Fruit fly (Drosophila melanogaster) whole organism: ENCODE measurements around the gene CG4281.
A peak's percentile ranks its signal among the peaks of the same experiment; 100 is the strongest.

Experiments
- CG8478 ChIP-seq: fragments of >200 bp; optimal IDR thresholded peaks from 2 replicates; lab custom pipeline; 2018; ENCODE audit warnings: inconsistent platforms
- Dll ChIP-seq: fragments of >200 bp; optimal IDR thresholded peaks from 2 replicates; lab custom pipeline; 2017
- EcR ChIP-seq, 2 experiments: fragments of >200 bp; optimal IDR thresholded peaks; 2 replicates each; lab custom pipeline; 2017; ENCODE audit warnings: missing biosample characterization in 2 of 2, missing genetic modification characterization in 2 of 2, missing genetic modification reagents in 2 of 2
- pan ChIP-seq: fragments of >200 bp; optimal IDR thresholded peaks from 2 replicates; lab custom pipeline; 2017
- psq ChIP-seq: fragments of >200 bp; optimal IDR thresholded peaks from 2 replicates; lab custom pipeline; 2017
- usp ChIP-seq: fragments of >200 bp; optimal IDR thresholded peaks from 2 replicates; lab custom pipeline; 2017; ENCODE audit warnings: missing biosample characterization, missing genetic modification characterization, mixed read lengths

CG4281 gene

DNA sequence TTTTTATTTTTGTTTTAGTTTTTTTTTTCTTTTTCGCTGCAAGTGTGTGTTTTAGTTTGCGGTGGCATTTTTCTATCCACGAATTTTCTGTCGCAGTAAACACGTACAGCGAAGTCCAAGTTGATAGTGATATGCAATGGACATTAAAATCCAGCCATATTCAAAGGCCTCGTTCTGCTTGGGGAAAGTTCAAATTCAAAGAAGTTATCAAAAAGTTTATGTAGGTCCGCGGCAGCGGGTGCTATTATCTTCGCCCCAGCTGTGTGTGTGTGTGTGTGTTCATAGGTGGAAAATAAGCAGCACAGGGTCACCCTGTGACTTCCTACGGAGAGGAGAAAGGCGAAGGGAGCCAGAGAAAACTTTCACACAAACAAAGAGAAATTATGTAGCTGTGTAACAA, 22.6 kb upstream of the CG4281 start:
- TF ChIP-seq Dll (no peak), psq (lab: Kevin White, UChicago) (no peak), EcR (GFP tag; optimal IDR thresholded peaks at IDR 0.05; lab: Kevin White, UChicago) (no peak), usp (no peak), pan (no peak), CG8478 (lab: Kevin White, UChicago) (no peak)

DNA sequence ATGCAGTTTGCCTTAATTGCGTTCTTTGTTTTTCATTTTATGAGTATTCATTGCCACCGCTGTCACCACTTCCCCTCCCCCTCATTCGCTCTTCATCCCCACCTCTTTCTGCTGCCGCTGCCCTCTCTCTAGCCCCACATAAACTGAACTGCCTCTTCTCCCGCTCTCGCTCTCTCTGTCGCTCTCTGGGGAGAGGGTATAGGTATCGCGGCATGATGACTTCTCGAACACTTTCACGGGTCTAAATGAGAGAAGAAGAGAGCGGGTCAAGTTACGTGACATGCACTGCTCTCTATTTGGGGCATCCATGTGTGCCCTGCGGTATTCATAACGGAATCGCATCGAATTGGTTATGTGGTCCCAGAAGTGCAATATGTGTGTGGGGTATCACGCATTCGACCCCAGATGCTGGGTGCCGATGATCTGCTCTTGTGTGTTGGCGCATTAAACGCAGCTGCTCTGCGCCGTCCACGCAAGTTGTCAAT, 18.8 kb upstream of the CG4281 start:
- TF ChIP-seq CG8478 (lab: Kevin White, UChicago), result no peak
- peak; percentile 76 for TF ChIP-seq Dll
- peak; percentile 96 for TF ChIP-seq pan
- TF ChIP-seq psq (lab: Kevin White, UChicago), result no peak

- TF ChIP-seq CG8478 (lab: Kevin White, UChicago), result no peak
- no peak for TF ChIP-seq pan
- no peak for TF ChIP-seq Dll
- no peak for TF ChIP-seq EcR (GFP tag; optimal IDR thresholded peaks at IDR 0.05; lab: Kevin White, UChicago)
- no peak for TF ChIP-seq psq (lab: Kevin White, UChicago)
Measured at dm6 chrX:2083109-2083508, 18.2 kb upstream of the CG4281 start.

DNA sequence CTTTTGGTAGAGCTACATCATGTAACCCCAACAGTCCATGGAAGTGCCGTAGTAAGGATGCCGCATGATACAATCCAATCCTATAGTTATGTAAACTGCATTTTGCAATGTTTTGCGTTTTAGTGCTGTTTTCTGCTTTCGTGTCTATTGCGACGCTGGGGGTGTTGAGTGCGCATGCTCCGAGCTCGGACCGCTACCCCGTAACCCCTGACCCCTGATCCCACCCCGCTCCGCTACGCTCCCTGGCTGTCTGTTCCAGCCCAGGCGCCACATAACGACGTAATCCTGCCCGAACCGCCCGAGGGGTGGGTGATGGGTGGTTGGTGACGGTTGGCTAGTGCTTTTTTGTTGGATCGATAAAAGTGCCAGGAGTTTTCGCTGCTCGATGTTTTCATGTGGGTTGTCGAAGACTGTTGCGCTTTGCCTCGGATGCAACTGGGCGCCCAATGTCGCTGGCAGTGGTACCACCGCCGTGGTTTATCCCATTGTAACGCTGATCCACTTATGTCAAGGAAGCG, 17.0 kb upstream of the CG4281 start:
- TF ChIP-seq CG8478 (lab: Kevin White, UChicago) (no peak), usp (no peak)

DNA sequence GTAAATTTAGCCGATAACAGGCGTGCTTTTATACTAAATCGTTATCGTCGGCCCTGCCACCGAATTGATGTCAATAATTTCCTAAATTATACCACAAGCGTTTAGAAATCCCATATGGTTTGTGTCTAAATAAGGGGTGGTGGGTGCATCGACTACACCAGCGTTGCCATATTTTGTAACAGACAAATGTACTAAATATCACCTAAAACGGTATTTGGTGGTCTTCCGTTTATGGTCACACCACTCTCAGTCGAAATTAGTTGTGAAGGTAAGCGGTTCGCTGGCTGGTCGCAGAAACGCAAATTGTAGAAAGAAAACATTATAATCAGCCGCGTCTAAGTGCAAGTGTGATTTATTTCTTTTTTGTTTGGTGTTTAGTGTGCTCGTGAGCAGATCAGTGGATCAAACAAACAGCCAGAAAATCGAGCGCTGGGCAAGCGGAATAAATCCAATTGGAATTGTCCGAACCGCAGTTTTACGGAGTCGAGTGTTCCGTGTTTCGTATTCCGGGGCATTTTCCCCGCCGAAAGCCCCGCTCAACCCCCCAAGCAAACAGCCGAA, 15.5 kb upstream of the CG4281 start, which contains the start of the genes CG16903 and Unc-76:
CG16903 (minus strand) TSS at position 39 of the 561 bp plus-strand sequence.
Unc-76 (plus strand) TSS at position 244 of the 561 bp plus-strand sequence.
- TF ChIP-seq psq (lab: Kevin White, UChicago) (no peak), EcR (GFP tag; optimal IDR thresholded peaks at IDR 0.05; lab: Kevin White, UChicago) (no peak), CG8478 (lab: Kevin White, UChicago) (no peak), usp (no peak), Dll (no peak), pan (no peak)

DNA sequence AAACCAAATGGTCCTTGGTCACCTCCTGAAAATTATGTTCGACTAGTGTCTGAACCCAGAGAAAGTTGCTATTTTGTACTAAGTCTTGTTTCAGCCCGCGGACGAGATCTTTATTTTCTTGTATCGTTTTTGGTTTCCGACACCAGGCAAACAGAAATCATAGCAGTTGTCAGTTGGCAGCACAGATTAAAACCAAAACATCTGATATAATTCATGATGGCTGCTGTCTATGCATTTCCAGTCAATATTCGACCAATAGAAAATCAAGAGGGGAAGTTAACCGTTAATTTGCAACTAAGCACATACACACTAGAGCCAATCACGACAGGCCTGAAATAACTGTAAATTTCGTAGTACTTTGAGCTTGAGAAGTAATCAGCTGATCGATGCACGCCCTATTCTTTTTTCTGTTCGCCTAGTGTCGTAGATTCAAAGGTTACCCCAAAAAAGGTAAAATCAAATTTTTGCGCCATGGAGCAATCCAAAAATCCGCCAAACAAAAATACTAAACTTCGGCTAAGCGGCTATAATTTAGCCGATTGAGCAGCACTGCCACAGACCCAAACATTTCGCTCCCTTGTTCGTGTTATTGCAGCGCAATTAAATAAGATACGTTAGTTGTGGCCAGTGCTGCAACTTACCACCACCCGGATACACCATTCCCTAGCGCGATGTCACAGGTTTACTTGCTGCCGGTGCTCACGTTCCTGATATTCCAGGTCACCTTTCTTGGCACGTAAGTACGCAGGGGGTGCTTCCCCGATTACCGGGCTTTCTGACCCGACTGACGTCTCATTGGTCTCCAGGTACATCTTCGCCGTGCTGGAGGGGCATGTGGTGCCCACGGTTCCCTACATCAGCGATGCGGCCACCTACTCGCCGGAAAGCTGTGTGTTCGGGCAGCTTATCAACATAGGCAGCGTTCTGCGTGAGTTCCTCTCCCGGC, 11.7 kb upstream of the CG4281 start, which contains the start of gene CG4025:
CG4025 (plus strand) TSS at position 555 of the 946 bp plus-strand sequence.
- TF ChIP-seq EcR (GFP tag; optimal IDR thresholded peaks at IDR 0.05; lab: Kevin White, UChicago), result no peak
- TF ChIP-seq Dll, result no peak
- TF ChIP-seq psq (lab: Kevin White, UChicago), result no peak
- no peak for TF ChIP-seq pan
- no peak for TF ChIP-seq usp
- TF ChIP-seq CG8478 (lab: Kevin White, UChicago), result no peak

- TF ChIP-seq EcR (GFP tag; optimal IDR thresholded peaks at IDR 0.05; lab: Kevin White, UChicago) (no peak), CG8478 (lab: Kevin White, UChicago) (no peak), psq (lab: Kevin White, UChicago) (no peak), Dll (no peak), usp (no peak), pan (no peak)
Measured at dm6 chrX:2075846-2076377, 11.0 kb upstream of the CG4281 start, which contains the start of gene CG4045. Gene CG4045 (minus strand): TSS chrX:2075900.

DNA sequence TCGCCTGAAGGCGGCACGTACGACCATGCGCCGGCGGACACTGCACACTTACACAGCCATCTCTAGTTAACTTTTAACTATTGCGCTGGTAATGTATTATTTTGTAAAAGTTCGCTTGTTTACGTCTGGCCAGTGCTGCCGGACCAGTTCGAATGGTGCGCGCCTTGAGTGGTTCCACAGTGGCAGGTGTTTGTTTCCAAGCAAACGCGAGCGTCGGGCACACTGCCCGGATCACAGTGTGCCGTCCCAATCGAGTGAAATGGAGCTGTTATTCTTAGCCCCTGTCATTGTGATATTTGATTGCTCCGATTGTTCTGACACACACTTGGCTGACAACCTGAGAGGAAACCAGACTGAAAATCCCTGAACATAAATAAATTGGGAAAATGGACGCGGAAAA, 8.4 kb upstream of the CG4281 start, which contains the start of gene CG4199:
CG4199 (minus strand) TSS at position 159 of the 400 bp plus-strand sequence.
- no peak for TF ChIP-seq pan
- no peak for TF ChIP-seq EcR (GFP tag; optimal IDR thresholded peaks at IDR 0.05; lab: Kevin White, UChicago)
- no peak for TF ChIP-seq Dll
- TF ChIP-seq psq (lab: Kevin White, UChicago), result no peak

dm6 chrX:2071878-2072817, 7.2 kb upstream of the CG4281 start, which contains the start of gene Rtca:
Gene Rtca (plus strand): TSS chrX:2072413.
- TF ChIP-seq pan (no peak), usp (no peak), Dll (peak; percentile 66)

dm6 chrX:2070708-2071063, 5.7 kb upstream of the CG4281 start:
- no peak for TF ChIP-seq psq (lab: Kevin White, UChicago)
- no peak for TF ChIP-seq CG8478 (lab: Kevin White, UChicago)
- TF ChIP-seq Dll, result no peak
- no peak for TF ChIP-seq pan

- TF ChIP-seq pan, result no peak
- no peak for TF ChIP-seq psq (lab: Kevin White, UChicago)
- TF ChIP-seq Dll, result no peak
- no peak for TF ChIP-seq usp
- TF ChIP-seq EcR (GFP tag; optimal IDR thresholded peaks at IDR 0.05; lab: Kevin White, UChicago), result no peak
- no peak for TF ChIP-seq CG8478 (lab: Kevin White, UChicago)
Measured at dm6 chrX:2069787-2070707, 5.1 kb upstream of the CG4281 start.
